Worm (Caenorhabditis elegans) whole organism, young adult: ENCODE results near the gene Y57G11C.5.
"Not testable (repeated sequence)": the region's sequence is repeated elsewhere in the genome, so short reads cannot be mapped to it uniquely, and the experiment has no call there.

ENCODE experiments used
- B0035.1 ChIP-seq: sonication (generic microtip); optimal IDR thresholded peaks from 2 replicates; lab custom pipeline; 2016; ENCODE audit warnings: missing genetic modification characterization, mild to moderate bottlenecking, missing compliant biosample characterization, missing genotype, missing genetic modification reagents
- B0261.1 ChIP-seq: sonication (generic microtip); optimal IDR thresholded peaks from 2 replicates; lab custom pipeline; 2016; ENCODE audit warnings: mild to moderate bottlenecking, missing genetic modification characterization, moderate library complexity, missing compliant biosample characterization
- B0336.3 ChIP-seq: fragments of 200-800 bp; sonication (Bioruptor generic); IDR thresholded peaks from 2 replicates; pipeline ENCODE4 v1.3.6; 2022; ENCODE audit warnings: missing genetic modification characterization, missing compliant biosample characterization
- F37B4.10 ChIP-seq: fragments of 200-800 bp; sonication (Bioruptor generic); IDR thresholded peaks from 2 replicates; pipeline ENCODE4 v1.3.6; 2022; ENCODE audit warnings: missing genetic modification characterization, missing compliant biosample characterization
- F55B11.4 ChIP-seq: sonication (generic microtip); optimal IDR thresholded peaks from 2 replicates; lab custom pipeline; 2016; ENCODE audit warnings: missing compliant biosample characterization, missing genetic modification characterization, borderline replicate concordance; ENCODE audit not compliant: insufficient read depth
- F57A8.1 ChIP-seq: fragments of 200-800 bp; sonication (Bioruptor generic); optimal IDR thresholded peaks from 2 replicates; lab custom pipeline; 2018; ENCODE audit warnings: mild to moderate bottlenecking, missing genetic modification characterization, moderate library complexity, missing compliant biosample characterization
- K11D2.4 ChIP-seq: fragments of 200-800 bp; sonication (Bioruptor generic); IDR thresholded peaks from 2 replicates; pipeline ENCODE4 v1.3.6; 2022; ENCODE audit warnings: missing genetic modification reagents, missing genetic modification characterization, missing compliant biosample characterization
- T07F8.4 ChIP-seq: sonication (generic microtip); optimal IDR thresholded peaks from 2 replicates; lab custom pipeline; 2016; ENCODE audit warnings: mild to moderate bottlenecking, missing genetic modification characterization, moderate library complexity, missing compliant biosample characterization
- Y53F4B.3 ChIP-seq: fragments of 200-800 bp; sonication (Bioruptor generic); IDR thresholded peaks from 2 replicates; pipeline ENCODE4 v1.3.6; 2022; ENCODE audit warnings: missing genetic modification reagents, missing genetic modification characterization, missing compliant biosample characterization
- Y53G8AR.9 ChIP-seq: fragments of 200-800 bp; sonication (Bioruptor generic); conservative IDR thresholded peaks from 2 replicates; pipeline ENCODE4 v1.3.6; 2022; ENCODE audit warnings: missing genetic modification reagents, missing genetic modification characterization, missing compliant biosample characterization
- Y56A3A.18 ChIP-seq: fragments of 200-800 bp; sonication (Bioruptor generic); IDR thresholded peaks from 2 replicates; pipeline ENCODE4 v1.3.6; 2022; ENCODE audit warnings: missing genetic modification reagents, missing genetic modification characterization, missing compliant biosample characterization
- atf-7 ChIP-seq: sonication (generic microtip); optimal IDR thresholded peaks from 2 replicates; lab custom pipeline; 2017; ENCODE audit warnings: mild to moderate bottlenecking, missing genetic modification characterization, missing compliant biosample characterization
- attf-3 ChIP-seq: fragments of 200-800 bp; sonication (Bioruptor generic); conservative IDR thresholded peaks from 2 replicates; pipeline ENCODE4 v1.3.6; 2022; ENCODE audit warnings: missing genetic modification reagents, missing genetic modification characterization, missing compliant biosample characterization
- attf-6 ChIP-seq: fragments of 200-800 bp; sonication (Bioruptor generic); IDR thresholded peaks from 2 replicates; pipeline ENCODE4 v1.3.6; 2022; ENCODE audit warnings: missing genetic modification reagents, missing genetic modification characterization, missing compliant biosample characterization
- cebp-1 ChIP-seq, 2 experiments: fragments of 200-800 bp in 1 of 2; sonication (Bioruptor generic) in 1 of 2; sonication (generic microtip) in 1 of 2; IDR thresholded peaks in 1 of 2; optimal IDR thresholded peaks in 1 of 2; 2 replicates each; pipeline versions ENCODE4 v1.3.6 to Lab custom; 2017 to 2022; ENCODE audit warnings: missing compliant biosample characterization in 2 of 2, missing genetic modification characterization in 2 of 2, mild to moderate bottlenecking in 1 of 2, missing genetic modification reagents in 1 of 2, moderate library complexity in 1 of 2
- ceh-27 ChIP-seq: fragments of 200-800 bp; sonication (Bioruptor generic); optimal IDR thresholded peaks from 2 replicates; lab custom pipeline; 2018; ENCODE audit warnings: mild to moderate bottlenecking, missing genetic modification characterization, moderate library complexity, missing compliant biosample characterization
- chd-7 ChIP-seq: sonication (generic microtip); optimal IDR thresholded peaks from 2 replicates; lab custom pipeline; 2016; ENCODE audit warnings: mild to moderate bottlenecking, missing genetic modification characterization, moderate library complexity, missing compliant biosample characterization
- egl-44 ChIP-seq: fragments of 200-800 bp; sonication (Bioruptor generic); IDR thresholded peaks from 2 replicates; pipeline ENCODE4 v1.3.6; 2022; ENCODE audit warnings: missing genetic modification reagents, missing genetic modification characterization, missing compliant biosample characterization
- egrh-3 ChIP-seq: fragments of 200-800 bp; sonication (Bioruptor generic); IDR thresholded peaks from 2 replicates; pipeline ENCODE4 v1.3.6; 2022; ENCODE audit warnings: missing genetic modification reagents, missing genetic modification characterization, missing compliant biosample characterization
- him-1 ChIP-seq: sonication (generic microtip); optimal IDR thresholded peaks from 2 replicates; lab custom pipeline; 2016; ENCODE audit warnings: missing genotype, missing genetic modification reagents, missing genetic modification characterization, missing compliant biosample characterization
- lin-35 ChIP-seq, 3 experiments: fragments of 150-350 bp in 2 of 3; sonication (generic microtip) in 1 of 3; optimal IDR thresholded peaks; 2 replicates each; lab custom pipeline; 2014 to 2018; ENCODE audit warnings: missing biosample characterization in 3 of 3, missing genetic modification characterization in 3 of 3, missing genetic modification reagents in 3 of 3
- lir-1 ChIP-seq: fragments of 200-800 bp; sonication (Bioruptor generic); conservative IDR thresholded peaks from 2 replicates; pipeline ENCODE4 v1.3.6; 2022; ENCODE audit warnings: missing genetic modification reagents, missing genetic modification characterization, missing compliant biosample characterization
- madf-8 ChIP-seq: fragments of 200-800 bp; sonication (Bioruptor generic); conservative IDR thresholded peaks from 2 replicates; pipeline ENCODE4 v1.3.6; 2022; ENCODE audit warnings: missing genetic modification reagents, missing genetic modification characterization, missing compliant biosample characterization
- nfya-2 ChIP-seq: fragments of 200-800 bp; sonication (Bioruptor generic); IDR thresholded peaks from 2 replicates; pipeline ENCODE4 v1.3.6; 2022; ENCODE audit warnings: missing genetic modification reagents, missing genetic modification characterization, missing compliant biosample characterization
- nhr-80 ChIP-seq: sonication (generic microtip); optimal IDR thresholded peaks from 2 replicates; lab custom pipeline; 2016; ENCODE audit warnings: missing genetic modification characterization, missing compliant biosample characterization
- snpc-1.1 ChIP-seq: sonication (generic microtip); optimal IDR thresholded peaks from 2 replicates; lab custom pipeline; 2017; ENCODE audit warnings: missing genetic modification characterization, mild to moderate bottlenecking, missing compliant biosample characterization, antibody characterized with exemption, moderate library complexity, missing genotype, missing genetic modification reagents; ENCODE audit not compliant: insufficient read depth
- snpc-1.3 ChIP-seq: sonication (generic microtip); optimal IDR thresholded peaks from 2 replicates; lab custom pipeline; 2017; ENCODE audit warnings: missing genetic modification characterization, mild to moderate bottlenecking, missing compliant biosample characterization, antibody characterized with exemption, moderate library complexity, missing genotype, missing genetic modification reagents; ENCODE audit not compliant: insufficient read depth
- snpc-3.4 ChIP-seq: sonication (generic microtip); optimal IDR thresholded peaks from 2 replicates; lab custom pipeline; 2017; ENCODE audit warnings: missing genetic modification characterization, mild to moderate bottlenecking, missing compliant biosample characterization, antibody characterized with exemption, moderate library complexity, missing genotype, missing genetic modification reagents
- snpc-4 ChIP-seq, 5 experiments: fragments of 150-350 bp in 1 of 5; sonication (generic microtip) in 4 of 5; optimal IDR thresholded peaks; 2 replicates each; lab custom pipeline; 2014 to 2018; ENCODE audit warnings: missing genetic modification characterization in 5 of 5, missing biosample characterization in 3 of 5, antibody characterized with exemption in 2 of 5, mild to moderate bottlenecking in 2 of 5, missing compliant biosample characterization in 2 of 5, missing genotype in 2 of 5, moderate library complexity in 2 of 5, missing genetic modification reagents in 1 of 5
- tlf-1 ChIP-seq: fragments of 200-800 bp; sonication (Bioruptor generic); optimal IDR thresholded peaks from 2 replicates; lab custom pipeline; 2018; ENCODE audit warnings: mild to moderate bottlenecking, missing genetic modification characterization, missing compliant biosample characterization
- zfh-2 ChIP-seq: fragments of 200-800 bp; sonication (Bioruptor generic); conservative IDR thresholded peaks from 2 replicates; pipeline ENCODE4 v1.3.6; 2022; ENCODE audit warnings: missing genetic modification reagents, missing genetic modification characterization, missing compliant biosample characterization
- zim-3 ChIP-seq: sonication (generic microtip); optimal IDR thresholded peaks from 2 replicates; lab custom pipeline; 2017; ENCODE audit warnings: mild to moderate bottlenecking, missing genetic modification characterization, moderate library complexity, missing compliant biosample characterization

Y57G11C.5 gene

ce11 chrIV:14774454-14774853 lies 9.2 kb upstream of the Y57G11C.5 start, which contains the start of gene Y57G11C.51:
Gene Y57G11C.51, minus strand, starts transcription at chrIV:14774554.
- not testable (repeated sequence) for TF ChIP-seq snpc-4 (GFP tag; optimal IDR thresholded peaks at IDR 0.05; lab: Kevin White, UChicago)
- TF ChIP-seq snpc-4 (tag; optimal IDR thresholded peaks at IDR 0.05; lab: Kevin White, UChicago), result peak in 1 of 4 experiments; percentile 40
- TF ChIP-seq, all 124 proteins: peak for 1; not testable (repeated sequence) for 123

ce11 chrIV:14773280-14774071 lies 8.2 kb upstream of the Y57G11C.5 start, which contains the start of gene Y57G11C.36:
Gene Y57G11C.36, minus strand, starts transcription at chrIV:14773781.
- TF ChIP-seq cebp-1 (GFP tag; IDR thresholded peaks at IDR 0.05; lab: Robert Waterston, UW), result no peak
- TF ChIP-seq cebp-1 (tag; optimal IDR thresholded peaks at IDR 0.05; lab: Kevin White, UChicago), result peak; percentile 50
- TF ChIP-seq B0336.3 (GFP tag; lab: Robert Waterston, UW), result no peak
- TF ChIP-seq egrh-3 (GFP tag; lab: Robert Waterston, UW), result peak; percentile 45; the same call in 1 of the 2 replicates
- TF ChIP-seq snpc-1.1, result peak; percentile 19
- no peak for TF ChIP-seq F55B11.4
- no peak for TF ChIP-seq atf-7 (tag; lab: Kevin White, UChicago)
- TF ChIP-seq Y56A3A.18 (GFP tag; lab: Robert Waterston, UW), result no peak
- no peak for TF ChIP-seq snpc-4 (GFP tag; optimal IDR thresholded peaks at IDR 0.05; lab: Kevin White, UChicago)
- peak in 1 of 4 experiments; percentile 83 for TF ChIP-seq snpc-4 (tag; optimal IDR thresholded peaks at IDR 0.05; lab: Kevin White, UChicago)
- TF ChIP-seq zim-3 (tag; lab: Kevin White, UChicago), result no peak
- TF ChIP-seq zfh-2, result peak; percentile 67
- peak; percentile 72 for TF ChIP-seq attf-6 (GFP tag; lab: Robert Waterston, UW)
- TF ChIP-seq snpc-3.4 (tag; lab: Kevin White, UChicago), result peak; percentile 17
- TF ChIP-seq attf-3, result no peak

- no peak for TF ChIP-seq lir-1
- no peak for TF ChIP-seq F57A8.1
- no peak for TF ChIP-seq tlf-1 (GFP tag; lab: Kevin White, UChicago)
- no peak for TF ChIP-seq nhr-80 (tag; lab: Kevin White, UChicago)
- TF ChIP-seq snpc-1.3 (tag; lab: Kevin White, UChicago), result no peak
- no peak for TF ChIP-seq B0035.1
- no peak for TF ChIP-seq B0261.1 (tag; lab: Kevin White, UChicago)
- no peak for TF ChIP-seq Y53F4B.3 (GFP tag; lab: Robert Waterston, UW)
- no peak for TF ChIP-seq K11D2.4
- TF ChIP-seq egl-44 (GFP tag; lab: Robert Waterston, UW), result no peak
- TF ChIP-seq chd-7 (tag; lab: Kevin White, UChicago), result no peak
- TF ChIP-seq madf-8 (GFP tag; lab: Robert Waterston, UW), result no peak
- no peak for TF ChIP-seq F37B4.10 (GFP tag; lab: Robert Waterston, UW)
- no peak for TF ChIP-seq ceh-27
- TF ChIP-seq T07F8.4 (tag; lab: Kevin White, UChicago), result no peak
- no peak for TF ChIP-seq lin-35 (GFP tag; optimal IDR thresholded peaks at IDR 0.05; lab: Kevin White, UChicago)
Measured at ce11 chrIV:14771325-14771724, 6.1 kb upstream of the Y57G11C.5 start, which contains the start of gene degl-1. Gene degl-1, minus strand, starts transcription at chrIV:14771425.

- TF ChIP-seq attf-6 (GFP tag; lab: Robert Waterston, UW) (peak; percentile 77), him-1 (peak; percentile 41), Y53G8AR.9 (GFP tag; lab: Robert Waterston, UW) (0 out of 2 replicates have a peak, but pooled peaks have one; percentile 34), nfya-2 (GFP tag; lab: Robert Waterston, UW) (no peak), snpc-4 (GFP tag; optimal IDR thresholded peaks at IDR 0.05; lab: Kevin White, UChicago) (no peak), snpc-4 (tag; optimal IDR thresholded peaks at IDR 0.05; lab: Kevin White, UChicago) (peak in 1 of 4 experiments; percentile 73)
Measured at ce11 chrIV:14770663-14771062, 5.4 kb upstream of the Y57G11C.5 start.
